Worm (Caenorhabditis elegans) whole organism, L3 larva: ENCODE results near the gene F22E5.7.
"Not testable (repeated sequence)": the region's sequence is repeated elsewhere in the genome, so short reads cannot be mapped to it uniquely, and the experiment has no call there.

Experiments used
- R02D3.7 ChIP-seq: fragments of 150-350 bp; optimal IDR thresholded peaks from 2 replicates; lab custom pipeline; 2014; ENCODE audit warnings: missing biosample characterization, missing genetic modification characterization
- ZK546.5 ChIP-seq: sonication (generic microtip); optimal IDR thresholded peaks from 2 replicates; lab custom pipeline; 2017; ENCODE audit warnings: missing biosample characterization, missing genetic modification characterization
- aly-2 ChIP-seq: fragments of 150-350 bp; optimal IDR thresholded peaks from 2 replicates; lab custom pipeline; 2014; ENCODE audit warnings: missing biosample characterization, missing genetic modification characterization
- ama-1 ChIP-seq: fragments of 150-350 bp; optimal IDR thresholded peaks from 2 replicates; lab custom pipeline; 2018
- ceh-28 ChIP-seq: fragments of 150-350 bp; optimal IDR thresholded peaks from 2 replicates; lab custom pipeline; 2014; ENCODE audit warnings: missing biosample characterization, missing genetic modification reagents, missing genetic modification characterization
- ceh-82 ChIP-seq: fragments of 150-350 bp; optimal IDR thresholded peaks from 2 replicates; lab custom pipeline; 2014; ENCODE audit warnings: missing biosample characterization, missing genetic modification characterization
- daf-12 ChIP-seq: fragments of 150-350 bp; optimal IDR thresholded peaks from 2 replicates; lab custom pipeline; 2014; ENCODE audit warnings: missing biosample characterization, missing genetic modification reagents, missing genetic modification characterization
- elt-1 ChIP-seq: fragments of 150-350 bp; optimal IDR thresholded peaks from 2 replicates; lab custom pipeline; 2014; ENCODE audit warnings: missing biosample characterization, missing genetic modification characterization
- elt-2 ChIP-seq: sonication (generic microtip); optimal IDR thresholded peaks from 2 replicates; lab custom pipeline; 2016; ENCODE audit warnings: missing genetic modification reagents, mild to moderate bottlenecking, missing genetic modification characterization, missing compliant biosample characterization
- elt-3 ChIP-seq, 3 experiments: fragments of 150-350 bp in 1 of 3; sonication (generic microtip) in 2 of 3; optimal IDR thresholded peaks; 2 replicates in 2 of 3; 4 replicates in 1 of 3; lab custom pipeline; 2014 to 2017; ENCODE audit warnings: missing biosample characterization in 3 of 3, missing genetic modification characterization in 3 of 3
- eor-1 ChIP-seq, 2 experiments: fragments of 150-350 bp; optimal IDR thresholded peaks; 2 replicates each; lab custom pipeline; 2014 to 2018; ENCODE audit warnings: missing biosample characterization in 2 of 2, missing genetic modification characterization in 2 of 2
- fkh-10 ChIP-seq: sonication (generic microtip); optimal IDR thresholded peaks from 2 replicates; lab custom pipeline; 2017; ENCODE audit warnings: missing biosample characterization, missing genetic modification reagents, missing genetic modification characterization
- fos-1 ChIP-seq: fragments of 150-350 bp; optimal IDR thresholded peaks from 2 replicates; lab custom pipeline; 2014; ENCODE audit warnings: missing biosample characterization, missing genetic modification characterization
- jun-1 ChIP-seq: fragments of 150-350 bp; optimal IDR thresholded peaks from 2 replicates; lab custom pipeline; 2014; ENCODE audit warnings: missing biosample characterization, missing genetic modification reagents, missing genetic modification characterization
- lin-15B ChIP-seq: fragments of 150-350 bp; optimal IDR thresholded peaks from 2 replicates; lab custom pipeline; 2014; ENCODE audit warnings: missing biosample characterization, missing genetic modification characterization
- lin-39 ChIP-seq: fragments of 150-350 bp; optimal IDR thresholded peaks from 2 replicates; lab custom pipeline; 2018; ENCODE audit warnings: missing biosample characterization, missing genetic modification reagents, missing genetic modification characterization
- nfya-1 ChIP-seq: sonication (generic microtip); optimal IDR thresholded peaks from 2 replicates; lab custom pipeline; 2017; ENCODE audit warnings: missing genetic modification characterization, mild to moderate bottlenecking, missing compliant biosample characterization, antibody characterized with exemption, moderate library complexity; ENCODE audit not compliant: insufficient read depth
- nhr-23 ChIP-seq: fragments of 150-350 bp; optimal IDR thresholded peaks from 2 replicates; lab custom pipeline; 2014; ENCODE audit warnings: missing biosample characterization, missing genetic modification reagents, missing genetic modification characterization
- nhr-237 ChIP-seq: fragments of 150-350 bp; optimal IDR thresholded peaks from 2 replicates; lab custom pipeline; 2014; ENCODE audit warnings: missing biosample characterization, missing genetic modification characterization
- nhr-28 ChIP-seq: fragments of 150-350 bp; optimal IDR thresholded peaks from 2 replicates; lab custom pipeline; 2014; ENCODE audit warnings: missing biosample characterization, missing genetic modification characterization
- nhr-77 ChIP-seq: fragments of 150-350 bp; optimal IDR thresholded peaks from 2 replicates; lab custom pipeline; 2014; ENCODE audit warnings: missing biosample characterization, missing genetic modification characterization
- pqm-1 ChIP-seq: fragments of 150-350 bp; optimal IDR thresholded peaks from 2 replicates; lab custom pipeline; 2017; ENCODE audit warnings: missing biosample characterization, missing genetic modification characterization, inconsistent platforms
- skn-1 ChIP-seq: fragments of 150-350 bp; optimal IDR thresholded peaks from 2 replicates; lab custom pipeline; 2014; ENCODE audit warnings: missing biosample characterization, missing genetic modification characterization
- snpc-4 ChIP-seq: fragments of 150-350 bp; optimal IDR thresholded peaks from 2 replicates; lab custom pipeline; 2014; ENCODE audit warnings: missing biosample characterization, missing genetic modification characterization
- unc-39 ChIP-seq: sonication (generic microtip); optimal IDR thresholded peaks from 4 replicates; lab custom pipeline; 2017; ENCODE audit warnings: missing biosample characterization, missing genetic modification characterization
- unc-62 ChIP-seq: fragments of 150-350 bp; sonication (generic microtip); optimal IDR thresholded peaks from 4 replicates; lab custom pipeline; 2014; ENCODE audit warnings: missing biosample characterization, missing genetic modification reagents, missing genetic modification characterization
- zag-1 ChIP-seq: fragments of 150-350 bp; optimal IDR thresholded peaks from 2 replicates; lab custom pipeline; 2014; ENCODE audit warnings: missing biosample characterization, missing genetic modification characterization

Gene F22E5.7

DNA sequence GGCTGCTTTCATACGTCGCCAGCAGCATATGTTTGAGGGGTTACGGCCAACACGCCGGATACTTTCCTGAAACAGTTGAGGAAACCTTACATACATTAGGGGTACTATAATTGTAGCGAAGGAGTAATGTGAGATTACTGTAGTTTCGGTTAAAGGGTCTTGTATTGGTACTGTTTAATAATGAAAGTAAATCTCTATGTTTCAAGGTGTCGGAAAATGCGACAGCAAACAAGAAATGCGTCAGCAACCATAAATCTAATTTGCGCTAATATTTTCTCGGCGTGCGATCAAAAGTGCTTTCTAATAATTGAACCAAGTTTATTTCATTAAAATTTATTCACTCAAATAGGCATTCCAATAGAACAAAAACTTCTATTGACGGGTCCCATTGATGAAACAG, 30.4 kb downstream of the F22E5.7 start, which contains the start of gene sri-57:
sri-57 (minus strand) TSS at position 101 of the 400 bp plus-strand sequence.
- TF ChIP-seq eor-1 (tag; optimal IDR thresholded peaks at IDR 0.05; lab: Kevin White, UChicago); fos-1 (tag; lab: Kevin White, UChicago); ama-1: not testable (repeated sequence)

DNA sequence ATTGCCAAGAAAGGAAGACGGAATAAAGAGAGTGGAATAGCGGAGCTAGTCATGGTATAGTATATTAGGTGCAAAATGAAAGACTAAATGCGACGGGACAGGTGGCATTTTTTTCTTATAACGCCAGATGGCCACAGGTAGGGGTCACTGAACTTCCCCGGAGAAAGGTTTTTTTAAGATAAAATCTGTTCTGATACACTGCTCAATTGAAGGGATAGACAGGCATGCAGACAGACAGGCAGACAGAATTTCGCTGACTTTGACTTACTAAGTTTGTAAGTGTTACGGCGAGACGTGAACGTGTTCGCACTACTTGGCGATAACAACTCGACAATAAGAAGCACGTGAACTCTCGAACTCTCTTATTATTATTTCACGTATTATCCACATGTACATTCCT, 31.7 kb downstream of the F22E5.7 start, which contains the start of the genes F22E5.20 and F22E5.1:
F22E5.20 (minus strand) TSS at position 101 of the 400 bp plus-strand sequence.
F22E5.1 (plus strand) TSS at position 242 of the 400 bp plus-strand sequence.
- TF ChIP-seq nhr-237 (tag; lab: Kevin White, UChicago); nhr-28 (tag; lab: Kevin White, UChicago); lin-39: not testable (repeated sequence)

DNA sequence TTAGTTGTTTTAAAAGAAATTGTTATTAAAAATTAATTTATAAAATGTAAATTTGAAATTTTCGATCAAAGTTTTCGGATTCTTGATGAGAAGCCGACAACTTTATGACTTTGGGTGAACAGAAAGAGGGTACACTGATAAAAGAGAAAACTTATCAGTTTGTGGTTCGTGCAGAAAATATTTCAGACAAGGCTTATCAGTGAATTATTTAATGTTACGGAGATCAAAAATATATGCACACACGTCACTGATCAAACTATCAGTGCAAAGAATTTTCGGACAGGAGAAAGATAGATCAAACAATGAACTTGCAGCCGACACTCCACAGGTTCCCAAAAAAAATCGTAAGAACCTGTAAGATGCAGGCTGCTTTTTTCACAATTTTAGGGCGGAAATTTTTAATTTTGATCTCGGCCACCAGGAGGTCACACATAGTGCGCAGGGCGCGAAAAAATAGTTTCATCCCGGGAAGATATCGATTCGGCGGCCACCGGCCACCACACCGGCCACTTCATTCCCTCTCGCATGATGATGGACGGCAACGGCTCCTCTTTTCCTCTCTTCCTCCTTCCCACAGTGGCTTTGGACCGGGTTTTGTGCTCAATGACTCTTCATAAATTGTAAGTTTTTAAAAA, 35.8 kb downstream of the F22E5.7 start, which contains the start of gene F22E5.17:
F22E5.17 (plus strand) TSS at position 508 of the 635 bp plus-strand sequence.
- no peak for TF ChIP-seq daf-12 (tag; lab: Kevin White, UChicago)
- TF ChIP-seq aly-2, result no peak
- peak; percentile 69 for TF ChIP-seq pqm-1 (tag; lab: Kevin White, UChicago)
- peak; percentile 4 for TF ChIP-seq skn-1 (tag; lab: Kevin White, UChicago)
- no peak for TF ChIP-seq snpc-4
- peak; percentile 94 for TF ChIP-seq elt-2 (tag; lab: Kevin White, UChicago)
- TF ChIP-seq R02D3.7 (tag; lab: Kevin White, UChicago), result no peak

DNA sequence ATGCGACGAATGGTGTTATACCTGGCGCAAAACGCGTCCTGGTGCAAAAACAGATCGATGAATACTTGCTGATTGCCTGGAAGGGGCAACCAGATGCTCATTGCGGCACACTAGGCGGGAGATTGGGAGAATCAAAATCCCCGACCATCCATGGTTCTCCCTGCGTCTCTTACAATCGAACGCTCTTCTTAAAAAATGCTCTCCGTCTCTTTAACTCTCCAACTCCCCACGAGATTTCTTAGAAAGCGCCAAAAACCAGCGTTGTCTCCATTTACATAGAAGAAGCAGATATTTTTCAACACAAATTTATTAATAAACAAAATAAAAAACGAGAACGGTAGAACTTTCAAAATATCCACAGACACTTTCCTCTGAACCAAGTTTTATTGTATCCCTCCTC, 39.2 kb downstream of the F22E5.7 start, which contains the start of gene F34D6.1:
F34D6.1 (minus strand) TSS at position 101 of the 400 bp plus-strand sequence.
- no peak for TF ChIP-seq ZK546.5 (tag; lab: Kevin White, UChicago)
- TF ChIP-seq pqm-1 (tag; lab: Kevin White, UChicago), result no peak
- TF ChIP-seq ama-1, result no peak
- no peak for TF ChIP-seq elt-1 (tag; lab: Kevin White, UChicago)
- TF ChIP-seq snpc-4, result no peak
- TF ChIP-seq jun-1 (tag; lab: Kevin White, UChicago), result no peak
- no peak for TF ChIP-seq fkh-10 (GFP tag; lab: Kevin White, UChicago)
- no peak for TF ChIP-seq R02D3.7 (tag; lab: Kevin White, UChicago)
- no peak for TF ChIP-seq ceh-82 (tag; lab: Kevin White, UChicago)
- TF ChIP-seq, all 47 proteins: peak for 0

DNA sequence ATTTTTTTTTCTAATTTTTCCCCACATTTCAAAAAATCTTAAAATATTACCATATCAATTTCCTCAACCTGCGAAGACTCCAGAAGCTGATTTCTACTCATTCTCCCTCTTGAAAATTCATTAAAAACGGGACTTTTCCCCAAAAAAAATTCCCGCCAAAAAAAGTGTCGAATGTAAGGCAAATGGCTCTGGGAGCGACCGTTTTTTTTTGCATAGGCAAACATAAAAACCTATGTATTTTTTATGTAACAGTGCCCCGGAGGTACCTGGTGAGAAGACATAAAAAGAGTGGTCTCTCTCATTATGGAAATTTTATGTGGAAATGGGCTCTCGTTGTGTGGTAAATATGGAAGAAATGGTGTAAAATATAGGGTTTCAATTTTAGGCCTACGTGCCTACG, 42.3 kb downstream of the F22E5.7 start, which contains the start of gene ceh-87:
ceh-87 (minus strand) TSS at position 101 of the 400 bp plus-strand sequence.
- TF ChIP-seq ceh-28 (tag; lab: Kevin White, UChicago), result no peak
- TF ChIP-seq elt-2 (tag; lab: Kevin White, UChicago), result no peak

DNA sequence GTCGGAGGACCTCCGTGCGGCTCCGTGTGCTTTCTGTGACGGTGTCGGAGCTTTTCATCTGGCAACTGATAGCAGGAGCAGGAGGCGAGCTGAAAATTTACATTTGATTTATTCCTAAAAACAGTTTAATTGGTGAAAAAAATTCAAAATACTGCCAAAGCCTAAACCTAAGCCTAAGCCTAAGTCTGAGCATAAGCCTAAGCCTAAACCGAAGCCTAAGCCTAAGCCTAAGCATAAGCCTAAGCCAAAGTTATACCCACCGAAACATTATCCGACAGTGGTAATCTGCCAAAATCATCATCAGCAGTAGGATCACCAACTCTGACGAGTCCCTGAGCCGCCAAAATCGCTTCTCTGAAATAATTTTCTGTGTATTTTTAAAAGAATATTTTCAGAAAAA, 42.9 kb downstream of the F22E5.7 start:
- TF ChIP-seq unc-39, result no peak

DNA sequence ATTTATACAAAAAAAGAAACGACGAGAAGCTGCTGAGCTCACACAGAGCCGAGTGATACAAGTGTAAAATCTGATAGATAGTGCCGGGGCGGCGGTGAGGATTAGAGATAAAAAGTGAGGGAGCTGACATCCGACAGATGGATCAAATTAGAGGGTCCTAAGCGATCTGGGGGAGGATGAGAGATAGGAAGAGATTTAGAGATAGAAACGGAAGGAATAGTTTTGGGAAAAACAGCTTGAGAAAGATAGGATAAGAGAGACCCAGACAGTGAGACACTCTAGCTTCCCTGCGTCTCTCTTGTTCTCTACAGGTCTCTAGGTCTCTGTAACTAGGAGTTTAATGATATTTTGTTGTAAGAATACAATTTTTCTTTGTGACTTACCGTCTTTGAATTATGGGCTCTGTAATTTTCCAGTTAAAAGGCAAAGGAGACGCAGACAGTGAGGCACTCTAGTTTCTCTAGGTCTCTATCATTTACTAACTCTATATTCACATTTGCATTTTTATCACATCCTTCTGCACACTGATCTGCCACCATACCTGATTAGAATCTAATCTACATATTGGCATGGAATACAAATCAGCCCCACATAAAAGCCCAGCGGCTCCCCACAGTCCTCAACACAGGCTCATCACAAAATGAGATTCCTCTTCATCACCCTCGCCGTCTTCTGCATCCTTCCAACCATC, 45.3 kb downstream of the F22E5.7 start, which contains the start of the genes sup-9 and nspf-1:
sup-9 (minus strand) TSS at position 43 of the 691 bp plus-strand sequence.
nspf-1 (plus strand) TSS at position 641 of the 691 bp plus-strand sequence.
- TF ChIP-seq zag-1 (tag; lab: Kevin White, UChicago) (no peak), nfya-1 (tag; lab: Kevin White, UChicago) (no peak), nhr-28 (tag; lab: Kevin White, UChicago) (no peak), unc-62 (GFP tag; lab: Kevin White, UChicago) (no peak), pqm-1 (tag; lab: Kevin White, UChicago) (no peak), nhr-23 (tag; lab: Kevin White, UChicago) (no peak), snpc-4 (no peak), nhr-77 (tag; lab: Kevin White, UChicago) (no peak), ceh-28 (tag; lab: Kevin White, UChicago) (no peak), lin-39 (no peak), elt-3 (tag; optimal IDR thresholded peaks at IDR 0.05; lab: Kevin White, UChicago) (no peak), jun-1 (tag; lab: Kevin White, UChicago) (no peak), elt-1 (tag; lab: Kevin White, UChicago) (no peak), daf-12 (tag; lab: Kevin White, UChicago) (no peak), lin-15B (tag; lab: Kevin White, UChicago) (no peak)
